In genomic region chrX:2286985-2287384, dm6 we compare ENCODE assay signal across 4 fruit fly cellular contexts.
A peak's percentile ranks its signal among the peaks of the same experiment; 100 is the strongest.
TF ChIP-seq lines count a peak whose summit lies in the region.

No protein-coding gene starts in this region.

- TF ChIP-seq CTCF in whole organism, embryonic (GFP tag; optimal IDR thresholded peaks at IDR 0.05; lab: Kevin White, UChicago), result no peak

TF ChIP-seq in whole organism, adult, 20 proteins besides CTCF, POLR2A, EP300 and RAD21:
- peak; percentile 32 for TF ChIP-seq tj (GFP tag; optimal IDR thresholded peaks at IDR 0.05; lab: Kevin White, UChicago)
- no peak for TF ChIP-seq Clk (GFP tag; optimal IDR thresholded peaks at IDR 0.05; lab: Kevin White, UChicago)

TF ChIP-seq in whole organism, embryonic, 481 proteins besides CTCF, POLR2A, EP300 and RAD21:
- TF ChIP-seq cg (GFP tag; optimal IDR thresholded peaks at IDR 0.05; lab: Kevin White, UChicago), result peak; percentile 15
- peak; percentile 76 for TF ChIP-seq crol (GFP tag; IDR thresholded peaks at IDR 0.05; lab: Robert Waterston, UW)
- no peak for TF ChIP-seq CG3995 (GFP tag; optimal IDR thresholded peaks at IDR 0.05; lab: Kevin White, UChicago)
- TF ChIP-seq NfI (GFP tag; optimal IDR thresholded peaks at IDR 0.05; lab: Kevin White, UChicago), result no peak
- TF ChIP-seq nmo (GFP tag; optimal IDR thresholded peaks at IDR 0.05; lab: Kevin White, UChicago), result no peak
- 0 out of 3 replicates have a peak, but pooled peaks have one; percentile 8 for TF ChIP-seq zfh1 (GFP tag; IDR thresholded peaks at IDR 0.05; lab: Robert Waterston, UW)
- no peak for TF ChIP-seq h (optimal IDR thresholded peaks at IDR 0.05; lab: Kevin White, UChicago)
- no peak for TF ChIP-seq tap (tag; optimal IDR thresholded peaks at IDR 0.05; lab: Kevin White, UChicago)
- TF ChIP-seq ERR (GFP tag; optimal IDR thresholded peaks at IDR 0.05; lab: Kevin White, UChicago), result no peak
- TF ChIP-seq bsh (GFP tag; optimal IDR thresholded peaks at IDR 0.05; lab: Kevin White, UChicago), result peak in 1 of 2 experiments; percentile 18
- no peak for TF ChIP-seq Abd-B (GFP tag; optimal IDR thresholded peaks at IDR 0.05; lab: Kevin White, UChicago)
- TF ChIP-seq CG3847 (GFP tag; IDR thresholded peaks at IDR 0.05; lab: Robert Waterston, UW), result no peak
- TF ChIP-seq lmd (GFP tag; IDR thresholded peaks at IDR 0.05; lab: Robert Waterston, UW), result no peak
- TF ChIP-seq Pdp1 (GFP tag; optimal IDR thresholded peaks at IDR 0.05; lab: Kevin White, UChicago), result peak in 1 of 2 experiments; percentile 51
- TF ChIP-seq nom (GFP tag; optimal IDR thresholded peaks at IDR 0.05; lab: Kevin White, UChicago), result peak; percentile 13
- TF ChIP-seq Drgx (GFP tag; IDR thresholded peaks at IDR 0.05; lab: Robert Waterston, UW), result peak; percentile 16; the same call in 1 of the 2 replicates
- TF ChIP-seq CG6791 (GFP tag; IDR thresholded peaks at IDR 0.05; lab: Robert Waterston, UW; ENCODE audit: partially characterized antibody), result no peak
- TF ChIP-seq hkb (optimal IDR thresholded peaks at IDR 0.05; lab: Kevin White, UChicago), result no peak
- TF ChIP-seq hkb (GFP tag; IDR thresholded peaks at IDR 0.05; lab: Robert Waterston, UW), result no peak
- peak; percentile 75; the same call in 1 of the 4 replicates for TF ChIP-seq chinmo (GFP tag; IDR thresholded peaks at IDR 0.05; lab: Robert Waterston, UW; ENCODE audit: partially characterized antibody)
- no peak for TF ChIP-seq ap (GFP tag; IDR thresholded peaks at IDR 0.05; lab: Robert Waterston, UW)

TF ChIP-seq in whole organism, prepupa, 60 proteins besides CTCF, POLR2A, EP300 and RAD21 (continues in another document):
- TF ChIP-seq Sox15 (GFP tag; optimal IDR thresholded peaks at IDR 0.05; lab: Kevin White, UChicago) (no peak), cyc (GFP tag; optimal IDR thresholded peaks at IDR 0.05; lab: Kevin White, UChicago) (no peak), CG15336 (GFP tag; IDR thresholded peaks at IDR 0.05; lab: Robert Waterston, UW) (peak; percentile 31; the same call in 1 of the 2 replicates), CG34406 (GFP tag; optimal IDR thresholded peaks at IDR 0.05; lab: Kevin White, UChicago) (no peak), Hr39 (GFP tag; optimal IDR thresholded peaks at IDR 0.05; lab: Kevin White, UChicago) (no peak), CG1621 (tag; optimal IDR thresholded peaks at IDR 0.05; lab: Kevin White, UChicago) (no peak), fkh (GFP tag; optimal IDR thresholded peaks at IDR 0.05; lab: Kevin White, UChicago) (no peak), CG11902 (GFP tag; optimal IDR thresholded peaks at IDR 0.05; lab: Kevin White, UChicago) (no peak), CG6163 (GFP tag; IDR thresholded peaks at IDR 0.05; lab: Robert Waterston, UW) (peak; percentile 48; the same call in 2 of the 3 replicates), Eip78C (GFP tag; lab: Kevin White, UChicago) (no peak), eg (GFP tag; IDR thresholded peaks at IDR 0.05; lab: Robert Waterston, UW) (peak; percentile 52; the same call in 2 of the 3 replicates), ss (GFP tag; optimal IDR thresholded peaks at IDR 0.05; lab: Kevin White, UChicago) (peak in 1 of 2 experiments; percentile 8), Ets21C (GFP tag; optimal IDR thresholded peaks at IDR 0.05; lab: Kevin White, UChicago) (no peak), CG8632 (GFP tag; optimal IDR thresholded peaks at IDR 0.05; lab: Kevin White, UChicago) (no peak), achi (GFP tag; optimal IDR thresholded peaks at IDR 0.05; lab: Kevin White, UChicago) (no peak), Lpt (GFP tag; optimal IDR thresholded peaks at IDR 0.05; lab: Kevin White, UChicago) (no peak), Smox (GFP tag; optimal IDR thresholded peaks at IDR 0.05; lab: Kevin White, UChicago) (no peak), CG6792 (GFP tag; optimal IDR thresholded peaks at IDR 0.05; lab: Kevin White, UChicago) (no peak), dsx (GFP tag; optimal IDR thresholded peaks at IDR 0.05; lab: Kevin White, UChicago; ENCODE audit: poor library complexity, severe bottlenecking) (no peak), CG6854 (GFP tag; optimal IDR thresholded peaks at IDR 0.05; lab: Kevin White, UChicago) (no peak), vri (GFP tag; optimal IDR thresholded peaks at IDR 0.05; lab: Kevin White, UChicago) (no peak), dac (GFP tag; optimal IDR thresholded peaks at IDR 0.05; lab: Kevin White, UChicago) (no peak), CG11294 (GFP tag; IDR thresholded peaks at IDR 0.05; lab: Robert Waterston, UW) (no peak), salr (GFP tag; optimal IDR thresholded peaks at IDR 0.05; lab: Kevin White, UChicago) (no peak), Gug (GFP tag; IDR thresholded peaks at IDR 0.05; lab: Robert Waterston, UW) (no peak), CG31627 (GFP tag; optimal IDR thresholded peaks at IDR 0.05; lab: Kevin White, UChicago) (no peak), acj6 (GFP tag; optimal IDR thresholded peaks at IDR 0.05; lab: Kevin White, UChicago) (no peak), CG10669 (GFP tag; optimal IDR thresholded peaks at IDR 0.05; lab: Kevin White, UChicago) (no peak), Hr4 (GFP tag; optimal IDR thresholded peaks at IDR 0.05; lab: Kevin White, UChicago) (no peak), pdm3 (GFP tag; optimal IDR thresholded peaks at IDR 0.05; lab: Kevin White, UChicago) (no peak), OdsH (GFP tag; optimal IDR thresholded peaks at IDR 0.05; lab: Kevin White, UChicago) (no peak), Eip75B (GFP tag; optimal IDR thresholded peaks at IDR 0.05; lab: Kevin White, UChicago) (no peak), Met (GFP tag; optimal IDR thresholded peaks at IDR 0.05; lab: Kevin White, UChicago) (no peak), CG6276 (GFP tag; optimal IDR thresholded peaks at IDR 0.05; lab: Kevin White, UChicago) (peak; percentile 18), CG8119 (GFP tag; IDR thresholded peaks at IDR 0.05; lab: Robert Waterston, UW) (0 out of 3 replicates have a peak, but pooled peaks have one; percentile 42), CG8319 (GFP tag; optimal IDR thresholded peaks at IDR 0.05; lab: Kevin White, UChicago) (no peak)

TF ChIP-seq in whole organism, pupa, 21 proteins besides CTCF, POLR2A, EP300 and RAD21:
- TF ChIP-seq CG12605 (GFP tag; IDR thresholded peaks at IDR 0.05; lab: Robert Waterston, UW) (peak; percentile 38; the same call in 1 of the 2 replicates), Ets98B (GFP tag; IDR thresholded peaks at IDR 0.05; lab: Robert Waterston, UW) (peak; percentile 43; the same call in 1 of the 2 replicates), D1 (tag; optimal IDR thresholded peaks at IDR 0.05; lab: Kevin White, UChicago) (no peak), CG32121 (GFP tag; IDR thresholded peaks at IDR 0.05; lab: Robert Waterston, UW) (0 out of 2 replicates have a peak, but pooled peaks have one; percentile 30), CG4496 (GFP tag; IDR thresholded peaks at IDR 0.05; lab: Robert Waterston, UW) (peak; percentile 61; the same call in 1 of the 3 replicates), CG17806 (tag; optimal IDR thresholded peaks at IDR 0.05; lab: Kevin White, UChicago) (no peak), CG8301 (tag; optimal IDR thresholded peaks at IDR 0.05; lab: Kevin White, UChicago) (no peak), Pif1B (GFP tag; optimal IDR thresholded peaks at IDR 0.05; lab: Kevin White, UChicago) (no peak), CG10348 (GFP tag; IDR thresholded peaks at IDR 0.05; lab: Robert Waterston, UW) (no peak), CG14655 (GFP tag; optimal IDR thresholded peaks at IDR 0.05; lab: Kevin White, UChicago) (peak; percentile 6), CG15710 (tag; optimal IDR thresholded peaks at IDR 0.05; lab: Kevin White, UChicago) (no peak), gl (tag; optimal IDR thresholded peaks at IDR 0.05; lab: Kevin White, UChicago) (no peak), Snoo (tag; optimal IDR thresholded peaks at IDR 0.05; lab: Kevin White, UChicago) (no peak), Pif1A (GFP tag; optimal IDR thresholded peaks at IDR 0.05; lab: Kevin White, UChicago) (no peak), CG13204 (GFP tag; optimal IDR thresholded peaks at IDR 0.05; lab: Kevin White, UChicago) (peak; percentile 54), CG34367 (tag; optimal IDR thresholded peaks at IDR 0.05; lab: Kevin White, UChicago) (no peak), CG8159 (tag; optimal IDR thresholded peaks at IDR 0.05; lab: Kevin White, UChicago) (no peak), rn (GFP tag; IDR thresholded peaks at IDR 0.05; lab: Robert Waterston, UW) (no peak), CG9948 (tag; optimal IDR thresholded peaks at IDR 0.05; lab: Kevin White, UChicago) (no peak), fd96Ca (GFP tag; IDR thresholded peaks at IDR 0.05; lab: Robert Waterston, UW) (peak; percentile 47; the same call in 1 of the 3 replicates), EcR (GFP tag; optimal IDR thresholded peaks at IDR 0.05; lab: Kevin White, UChicago) (no peak)
